Worm (Caenorhabditis elegans): ENCODE results near the gene D2023.6.

DNA sequence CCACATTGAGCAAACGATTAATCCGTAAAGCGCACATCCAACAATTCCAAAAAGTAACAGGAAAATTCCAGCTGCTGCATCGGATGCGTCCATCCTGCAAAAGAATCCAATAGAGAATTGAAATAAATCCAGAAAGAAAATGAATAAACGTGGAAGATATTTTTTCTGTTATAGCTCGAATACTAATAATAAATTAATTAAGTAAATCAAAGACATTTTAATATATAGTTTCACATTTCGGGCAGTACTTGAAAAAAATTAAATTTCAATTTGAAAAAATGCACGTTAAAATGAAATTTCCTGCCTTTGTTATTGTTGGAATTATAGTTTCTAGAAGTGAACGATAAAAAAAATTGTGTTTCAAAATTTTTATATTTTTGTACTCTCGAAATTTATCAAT lies 41.0 kb downstream of the D2023.6 start, which contains the start of gene R13H4.7:
- TF ChIP-seq ceh-36 (tag; optimal IDR thresholded peaks at IDR 0.05), result no peak
- no peak for TF ChIP-seq ama-1 (optimal IDR thresholded peaks at IDR 0.05)
- no peak for TF ChIP-seq B0310.2 (tag; optimal IDR thresholded peaks at IDR 0.05)
- TF ChIP-seq tra-4 (tag; optimal IDR thresholded peaks at IDR 0.05), result no peak
- TF ChIP-seq hnd-1 (tag; optimal IDR thresholded peaks at IDR 0.05), result no peak
- no peak for TF ChIP-seq flt-1 (GFP tag; IDR thresholded peaks at IDR 0.05)
- TF ChIP-seq ceh-13 (GFP tag; optimal IDR thresholded peaks at IDR 0.05), result no peak
- TF ChIP-seq aly-1 (tag; optimal IDR thresholded peaks at IDR 0.05), result no peak
- TF ChIP-seq F13C5.2 (tag; optimal IDR thresholded peaks at IDR 0.05), result no peak
- no peak for TF ChIP-seq sea-1 (GFP tag; conservative IDR thresholded peaks at IDR 0.05)

Data from whole organism, early embryonic.